Worm (Caenorhabditis elegans): ENCODE data around the gene F01G10.6.

F01G10.6 gene

DNA sequence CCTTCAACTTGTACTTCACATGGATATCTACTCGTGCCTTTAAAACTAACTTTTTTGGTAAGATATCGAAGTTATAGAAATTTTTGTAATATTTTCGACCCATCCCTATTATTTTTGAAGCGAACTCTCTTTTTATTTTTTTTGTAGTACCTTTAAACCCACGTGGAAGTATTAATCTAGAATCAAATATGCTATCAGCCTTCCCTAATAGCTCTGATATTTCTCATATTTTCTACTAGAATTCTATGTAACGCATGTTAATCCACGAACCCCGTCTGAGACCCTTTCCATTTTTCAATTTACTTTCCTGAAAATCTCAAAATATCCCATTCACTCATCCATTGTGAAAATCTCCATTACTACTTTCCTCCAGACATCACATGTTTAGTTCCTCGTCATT is 45.9 kb upstream of the F01G10.6 start:
- no peak for TF ChIP-seq lim-6 (tag; optimal IDR thresholded peaks at IDR 0.05)
- no peak for TF ChIP-seq pag-3 (tag; optimal IDR thresholded peaks at IDR 0.05; ENCODE audit: borderline replicate concordance)
- TF ChIP-seq ceh-31 (tag; optimal IDR thresholded peaks at IDR 0.05) = no peak
- TF ChIP-seq elt-2 (tag; optimal IDR thresholded peaks at IDR 0.05) = no peak
- TF ChIP-seq pha-4 (tag; optimal IDR thresholded peaks at IDR 0.05) = no peak
- TF ChIP-seq elt-4 (tag; optimal IDR thresholded peaks at IDR 0.05) = no peak
- TF ChIP-seq ceh-19 (GFP tag; optimal IDR thresholded peaks at IDR 0.05) = no peak
- TF ChIP-seq ztf-16 (tag; optimal IDR thresholded peaks at IDR 0.05) = no peak
- no peak for TF ChIP-seq npax-4 (tag; optimal IDR thresholded peaks at IDR 0.05)
- TF ChIP-seq pax-1 (tag; optimal IDR thresholded peaks at IDR 0.05) = no peak
- TF ChIP-seq F13H6.1 (tag; optimal IDR thresholded peaks at IDR 0.05) = no peak
- no peak for TF ChIP-seq pha-2 (tag; optimal IDR thresholded peaks at IDR 0.05)
- no peak for TF ChIP-seq ceh-6 (GFP tag; optimal IDR thresholded peaks at IDR 0.05)
- TF ChIP-seq ets-4 (tag; optimal IDR thresholded peaks at IDR 0.05) = no peak
- TF ChIP-seq dmd-4 (tag; optimal IDR thresholded peaks at IDR 0.05; ENCODE audit: borderline replicate concordance) = no peak
- no peak for TF ChIP-seq unc-42 (tag; optimal IDR thresholded peaks at IDR 0.05)
- TF ChIP-seq nhr-11 (tag; optimal IDR thresholded peaks at IDR 0.05) = no peak
- no peak for TF ChIP-seq lin-11 (tag; optimal IDR thresholded peaks at IDR 0.05)
- TF ChIP-seq sox-4 (tag; optimal IDR thresholded peaks at IDR 0.05) = no peak
- no peak for TF ChIP-seq fkh-10 (GFP tag; optimal IDR thresholded peaks at IDR 0.05)

DNA sequence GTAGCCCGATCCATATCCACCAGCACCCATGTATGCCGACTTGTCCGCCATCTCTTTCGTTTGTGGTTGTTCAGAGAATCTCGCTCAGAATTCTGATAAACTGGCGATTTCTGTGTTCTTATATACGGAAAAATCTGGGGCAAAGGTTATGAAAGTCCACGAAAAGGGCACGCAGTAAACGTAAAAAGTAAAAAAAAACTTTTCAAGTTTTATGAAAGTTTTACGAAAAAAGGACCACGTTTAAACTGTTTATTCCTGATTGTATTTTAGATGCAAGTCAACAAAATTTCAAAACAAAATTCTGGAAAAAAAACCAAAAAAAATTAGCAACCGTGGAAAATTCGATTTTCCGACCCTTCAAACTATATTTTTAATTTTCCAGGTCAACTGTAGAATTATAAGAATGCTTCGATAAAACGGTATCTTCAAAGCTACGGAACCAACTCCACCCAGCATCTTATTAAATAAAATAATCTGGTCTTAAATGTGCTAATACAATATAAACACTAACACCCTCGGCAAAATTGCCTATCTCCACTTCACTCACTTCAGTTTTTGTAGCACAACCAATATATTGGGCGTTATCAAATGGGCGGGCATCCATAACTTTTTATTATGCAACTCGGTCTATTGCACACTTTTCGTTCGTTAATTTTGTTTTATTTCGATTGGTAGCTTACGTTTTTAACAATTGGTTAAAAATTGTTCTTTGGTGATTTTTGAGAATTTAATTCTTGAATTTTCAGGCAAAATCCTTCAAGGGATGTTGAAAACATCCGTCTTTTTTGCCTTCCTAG is 41.9 kb upstream of the F01G10.6 start, which contains the start of the genes nspd-7 and Y43C5A.2:
nspd-7 (minus strand) TSS at position 51 of the 797 bp plus-strand sequence.
Y43C5A.2 (plus strand) TSS at position 747 of the 797 bp plus-strand sequence.
- no peak for TF ChIP-seq C08G9.2 (tag; optimal IDR thresholded peaks at IDR 0.05)
- TF ChIP-seq elt-4 (tag; optimal IDR thresholded peaks at IDR 0.05) = no peak
- no peak for TF ChIP-seq ceh-6 (GFP tag; optimal IDR thresholded peaks at IDR 0.05)
- no peak for TF ChIP-seq fkh-6 (tag; optimal IDR thresholded peaks at IDR 0.05)
- TF ChIP-seq nhr-11 (tag; optimal IDR thresholded peaks at IDR 0.05) = no peak
- TF ChIP-seq hlh-15 (tag; optimal IDR thresholded peaks at IDR 0.05) = no peak
- no peak for TF ChIP-seq lim-6 (tag; optimal IDR thresholded peaks at IDR 0.05)
- TF ChIP-seq ceh-18 (tag; optimal IDR thresholded peaks at IDR 0.05) = no peak

DNA sequence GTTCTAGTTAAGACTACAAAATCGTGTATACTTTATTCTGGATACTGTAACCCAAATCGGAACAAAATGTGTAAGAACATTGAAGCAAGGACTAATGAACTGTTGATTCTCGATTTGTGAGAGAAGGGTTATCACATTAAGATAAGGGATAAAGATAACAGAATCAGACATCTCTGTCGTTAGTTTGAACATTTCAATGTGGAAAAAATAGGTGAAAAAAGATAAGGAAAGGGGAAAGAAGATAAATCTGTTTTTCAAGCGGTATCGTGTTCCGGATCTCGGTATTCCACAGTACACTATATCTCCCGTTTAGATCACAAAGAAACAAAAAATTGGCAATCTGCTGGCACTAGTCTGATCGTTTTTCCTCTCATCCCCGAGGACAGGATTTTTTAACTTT is 33.6 kb upstream of the F01G10.6 start:
- TF ChIP-seq dmd-4 (tag; optimal IDR thresholded peaks at IDR 0.05; ENCODE audit: borderline replicate concordance) (no peak), rnt-1 (tag; optimal IDR thresholded peaks at IDR 0.05) (peak; percentile 44)

DNA sequence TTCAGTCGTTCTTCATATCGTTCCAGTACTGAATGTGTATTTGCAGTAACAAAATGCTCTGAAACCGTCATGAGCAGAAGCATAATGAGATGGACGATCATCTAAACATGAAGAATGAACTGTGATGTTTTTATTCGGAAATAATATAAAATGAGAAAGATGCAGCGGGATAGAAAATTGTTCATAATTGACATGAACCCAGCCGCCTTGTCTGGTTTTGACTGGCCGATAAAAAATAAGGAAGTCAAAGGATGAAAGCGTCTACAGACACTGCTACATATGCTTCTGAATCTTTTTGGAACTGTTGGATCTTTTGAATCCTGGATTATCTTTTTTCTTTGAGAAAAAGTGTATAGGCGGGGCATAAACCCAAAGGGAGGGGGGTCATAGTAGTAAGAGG is 32.1 kb upstream of the F01G10.6 start, which contains the start of gene F01G10.9:
F01G10.9 (minus strand) TSS at position 101 of the 400 bp plus-strand sequence.
- no peak for TF ChIP-seq ceh-24 (tag; optimal IDR thresholded peaks at IDR 0.05)
- no peak for TF ChIP-seq lin-11 (tag; optimal IDR thresholded peaks at IDR 0.05)
- no peak for TF ChIP-seq unc-55 (GFP tag; optimal IDR thresholded peaks at IDR 0.05)
- TF ChIP-seq dve-1 (tag; optimal IDR thresholded peaks at IDR 0.05) = no peak
- TF ChIP-seq pax-1 (tag; optimal IDR thresholded peaks at IDR 0.05) = no peak
- no peak for TF ChIP-seq nhr-232 (tag; optimal IDR thresholded peaks at IDR 0.05)
- no peak for TF ChIP-seq madf-2 (tag; optimal IDR thresholded peaks at IDR 0.05)

DNA sequence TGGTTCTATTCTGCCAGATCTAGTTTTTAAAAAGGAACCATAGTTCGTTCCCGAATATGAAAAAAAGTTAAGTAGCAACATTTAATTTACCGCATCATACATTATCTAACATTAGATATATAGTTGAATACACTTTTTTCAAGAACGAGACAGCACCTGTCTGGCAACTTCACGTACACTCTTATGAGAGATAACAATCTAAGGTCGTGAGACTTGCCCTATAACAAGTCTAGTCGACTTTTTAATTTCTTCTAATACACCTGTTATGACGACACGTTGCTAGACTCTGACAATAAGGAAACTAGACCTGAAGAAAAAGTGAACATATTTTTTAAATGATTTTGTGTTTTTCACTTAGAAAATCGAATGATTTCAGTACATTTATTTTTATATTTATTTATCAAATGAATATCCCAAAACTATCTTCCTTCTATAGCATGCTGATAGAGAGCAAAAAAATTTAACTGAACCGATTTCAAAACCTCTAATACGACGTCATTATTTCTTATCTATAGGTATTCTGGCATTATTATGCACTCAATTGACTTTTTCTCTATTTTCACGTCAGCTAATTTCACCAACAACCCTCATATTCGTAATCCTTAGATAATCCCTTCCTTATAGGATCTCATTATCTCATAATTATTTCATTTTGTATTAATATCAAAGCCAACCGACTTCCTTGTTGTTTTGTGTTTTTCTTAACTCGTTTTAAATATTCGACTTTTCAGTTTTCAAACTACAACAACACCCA is 25.6 kb upstream of the F01G10.6 start:
- TF ChIP-seq ceh-45 (GFP tag; IDR thresholded peaks at IDR 0.05) (no peak), ceh-18 (tag; optimal IDR thresholded peaks at IDR 0.05) (no peak)

Measured in whole organism, late embryonic.